Worm (Caenorhabditis elegans) whole organism, L1 larva: ENCODE data around the gene R08E5.1.

Experiments
- dpl-1 ChIP-seq, 3 experiments: fragments of 150-350 bp in 2 of 3; sonication (generic microtip) in 1 of 3; optimal IDR thresholded peaks; 2 replicates each; lab custom pipeline; 2014 to 2017; ENCODE audit warnings: missing biosample characterization in 3 of 3, missing genetic modification characterization in 3 of 3, missing genetic modification reagents in 3 of 3
- hlh-17 ChIP-seq: fragments of 200-800 bp; sonication (Bioruptor generic); optimal IDR thresholded peaks from 2 replicates; lab custom pipeline; 2018; ENCODE audit warnings: missing genetic modification characterization, mild to moderate bottlenecking, missing compliant biosample characterization, moderate library complexity, borderline replicate concordance
- lin-39 ChIP-seq: fragments of 150-350 bp; optimal IDR thresholded peaks from 2 replicates; lab custom pipeline; 2014; ENCODE audit warnings: missing biosample characterization, missing genetic modification reagents, missing genetic modification characterization
- lsy-2 ChIP-seq, 2 experiments: fragments of 150-350 bp; optimal IDR thresholded peaks; 2 replicates each; lab custom pipeline; 2014; ENCODE audit warnings: missing biosample characterization in 2 of 2, missing genetic modification characterization in 2 of 2
- nhr-28 ChIP-seq: fragments of 150-350 bp; optimal IDR thresholded peaks from 2 replicates; lab custom pipeline; 2014; ENCODE audit warnings: missing biosample characterization, missing genetic modification characterization
- nhr-85 ChIP-seq: sonication (generic microtip); peaks from one replicate; lab custom pipeline; 2016; ENCODE audit warnings: missing genetic modification characterization, inconsistent platforms, missing compliant biosample characterization
- skn-1 ChIP-seq: fragments of 150-350 bp; optimal IDR thresholded peaks from 2 replicates; lab custom pipeline; 2014; ENCODE audit warnings: missing biosample characterization, missing genetic modification characterization
- unc-98 ChIP-seq: fragments of 200-800 bp; sonication (Bioruptor generic); IDR thresholded peaks from 2 replicates; pipeline ENCODE4 v1.3.6; 2022; ENCODE audit warnings: missing genetic modification characterization, missing compliant biosample characterization
- zag-1 ChIP-seq: fragments of 150-350 bp; optimal IDR thresholded peaks from 2 replicates; lab custom pipeline; 2014; ENCODE audit warnings: missing biosample characterization, missing genetic modification characterization

DNA sequence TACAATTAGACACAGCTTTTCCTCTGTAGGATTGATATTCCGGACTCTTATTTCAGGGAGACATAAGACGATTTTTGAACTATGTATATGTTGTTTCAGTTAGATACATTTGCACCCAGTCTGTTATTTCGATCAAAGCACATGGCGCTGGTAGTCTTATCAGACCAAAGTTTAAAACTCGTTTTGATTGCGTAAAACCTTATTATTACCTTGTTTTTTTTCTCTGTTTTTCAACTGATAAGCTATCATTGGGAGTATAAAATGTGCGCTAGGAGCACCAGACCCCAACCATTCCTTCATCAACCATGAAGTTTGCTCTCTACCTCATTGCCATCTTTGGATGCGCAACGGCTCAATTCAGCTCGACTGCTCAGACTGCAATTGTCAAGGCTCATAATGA is 41.0 kb upstream of the R08E5.1 start, which contains the start of gene scl-12:
- TF ChIP-seq dpl-1 (GFP tag; optimal IDR thresholded peaks at IDR 0.05; lab: Kevin White, UChicago) (no peak), zag-1 (tag; lab: Kevin White, UChicago) (no peak), lsy-2 (tag; optimal IDR thresholded peaks at IDR 0.05; lab: Kevin White, UChicago) (no peak), lin-39 (no peak), nhr-85 (tag; lab: Kevin White, UChicago) (no peak), skn-1 (no peak), hlh-17 (GFP tag; lab: Kevin White, UChicago) (no peak), unc-98 (GFP tag; lab: Robert Waterston, UW) (no peak), nhr-28 (tag; lab: Kevin White, UChicago) (no peak)
